Worm (Caenorhabditis elegans) whole organism, midembryonic: Measurements from ENCODE around the gene T04C12.9.

Source experiments
- cog-1 ChIP-seq: sonication (generic microtip); optimal IDR thresholded peaks from 2 replicates; lab custom pipeline; 2016; ENCODE audit warnings: missing genetic modification characterization, missing compliant biosample characterization
- flt-1 ChIP-seq: fragments of 200-800 bp; sonication (Bioruptor generic); IDR thresholded peaks from 2 replicates; pipeline ENCODE4 v1.3.6; 2022; ENCODE audit warnings: missing genetic modification characterization, missing compliant biosample characterization
- klf-2 ChIP-seq: fragments of 200-800 bp; sonication (Bioruptor generic); conservative IDR thresholded peaks from 2 replicates; pipeline ENCODE4 v1.3.6; 2022; ENCODE audit warnings: missing genetic modification reagents, missing genetic modification characterization, missing compliant biosample characterization
- med-1 ChIP-seq: sonication (generic microtip); optimal IDR thresholded peaks from 2 replicates; lab custom pipeline; 2017; ENCODE audit warnings: missing genetic modification characterization, mild to moderate bottlenecking, missing compliant biosample characterization, antibody characterized with exemption, missing genetic modification reagents; ENCODE audit not compliant: insufficient read depth
- ref-1 ChIP-seq: fragments of 200-800 bp; sonication (Bioruptor generic); conservative IDR thresholded peaks from 2 replicates; pipeline ENCODE4 v1.3.6; 2022; ENCODE audit warnings: missing genetic modification reagents, missing genetic modification characterization, missing compliant biosample characterization
- tab-1 ChIP-seq: fragments of 200-800 bp; sonication (Bioruptor generic); IDR thresholded peaks from 2 replicates; pipeline ENCODE4 v1.3.6; 2022; ENCODE audit warnings: missing genetic modification characterization, missing compliant biosample characterization
- ztf-29 ChIP-seq: fragments of 200-800 bp; sonication (Bioruptor generic); IDR thresholded peaks from 2 replicates; pipeline ENCODE4 v1.3.6; 2022; ENCODE audit warnings: missing genetic modification reagents, missing genetic modification characterization, missing compliant biosample characterization

DNA sequence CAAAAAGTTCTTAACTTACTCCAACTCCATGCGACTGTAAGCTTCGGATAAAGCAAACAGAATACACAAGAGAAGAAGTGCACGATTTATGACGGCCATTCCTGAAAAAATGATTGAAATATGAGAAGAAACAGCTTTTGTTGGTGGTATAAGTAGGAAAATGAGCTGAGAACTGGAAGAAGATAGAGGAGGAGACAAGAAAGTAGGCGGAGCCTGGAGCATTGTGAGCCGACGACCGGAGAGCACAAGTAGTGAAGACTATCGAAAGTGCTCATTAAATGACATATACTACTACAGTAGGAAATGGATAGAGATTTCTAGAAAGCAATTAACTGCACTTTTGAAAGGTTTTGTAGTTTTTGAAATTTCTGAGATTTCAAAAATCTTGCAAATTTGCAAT is 2.5 kb upstream of the T04C12.9 start, which contains the start of gene nlp-80:
- TF ChIP-seq flt-1 (GFP tag; lab: Robert Waterston, UW), result no peak
- TF ChIP-seq klf-2 (GFP tag; lab: Robert Waterston, UW), result no peak
- TF ChIP-seq ref-1 (GFP tag; lab: Robert Waterston, UW), result no peak
- no peak for TF ChIP-seq tab-1 (GFP tag; lab: Robert Waterston, UW)
- no peak for TF ChIP-seq ztf-29 (GFP tag; lab: Robert Waterston, UW)
- no peak for TF ChIP-seq cog-1 (tag; lab: Kevin White, UChicago)
- no peak for TF ChIP-seq med-1 (GFP tag; lab: Kevin White, UChicago)
